Worm (Caenorhabditis elegans) whole organism, early embryonic: Measurements from ENCODE around the gene mcat-1.
A peak's percentile ranks its signal among the peaks of the same experiment; 100 is the strongest.

Source experiments
- B0310.2 ChIP-seq: sonication (generic microtip); optimal IDR thresholded peaks from 2 replicates; lab custom pipeline; 2016; ENCODE audit warnings: mild to moderate bottlenecking, missing genetic modification characterization, missing compliant biosample characterization
- F13C5.2 ChIP-seq: sonication (generic microtip); optimal IDR thresholded peaks from 2 replicates; lab custom pipeline; 2017; ENCODE audit warnings: mild to moderate bottlenecking, missing genetic modification characterization, inconsistent platforms, missing compliant biosample characterization
- aly-1 ChIP-seq: sonication (generic microtip); optimal IDR thresholded peaks from 2 replicates; lab custom pipeline; 2016; ENCODE audit warnings: missing genetic modification characterization, missing compliant biosample characterization
- ama-1 ChIP-seq: fragments of 150-350 bp; optimal IDR thresholded peaks from 2 replicates; lab custom pipeline; 2014
- ceh-13 ChIP-seq: fragments of 200-800 bp; sonication (Bioruptor generic); optimal IDR thresholded peaks from 2 replicates; lab custom pipeline; 2018; ENCODE audit warnings: mild to moderate bottlenecking, missing genetic modification characterization, missing compliant biosample characterization
- ceh-36 ChIP-seq: sonication (generic microtip); optimal IDR thresholded peaks from 2 replicates; lab custom pipeline; 2016; ENCODE audit warnings: missing genetic modification characterization, inconsistent platforms, missing compliant biosample characterization
- ets-7 ChIP-seq: sonication (generic microtip); optimal IDR thresholded peaks from 2 replicates; lab custom pipeline; 2016; ENCODE audit warnings: missing genotype, missing genetic modification characterization, missing compliant biosample characterization
- flt-1 ChIP-seq: fragments of 200-800 bp; sonication (Bioruptor generic); IDR thresholded peaks from 2 replicates; pipeline ENCODE4 v1.3.6; 2022; ENCODE audit warnings: missing genetic modification characterization, missing compliant biosample characterization
- hmbx-1 ChIP-seq: sonication (generic microtip); optimal IDR thresholded peaks from 2 replicates; lab custom pipeline; 2016; ENCODE audit warnings: mild to moderate bottlenecking, missing genetic modification characterization, missing compliant biosample characterization
- hmg-4 ChIP-seq: fragments of 200-800 bp; sonication (Bioruptor generic); optimal IDR thresholded peaks from 2 replicates; lab custom pipeline; 2018; ENCODE audit warnings: mild to moderate bottlenecking, missing genetic modification characterization, missing compliant biosample characterization
- hnd-1 ChIP-seq: sonication (generic microtip); optimal IDR thresholded peaks from 2 replicates; lab custom pipeline; 2016; ENCODE audit warnings: missing genetic modification characterization, missing compliant biosample characterization
- pes-1 ChIP-seq: fragments of 200-800 bp; sonication (Bioruptor generic); IDR thresholded peaks from 2 replicates; pipeline ENCODE4 v1.3.6; 2022; ENCODE audit warnings: missing genetic modification reagents, missing genetic modification characterization, missing compliant biosample characterization
- scrt-1 ChIP-seq: fragments of 200-800 bp; sonication (Bioruptor generic); IDR thresholded peaks from 2 replicates; pipeline ENCODE4 v1.3.6; 2022; ENCODE audit warnings: missing genetic modification characterization, missing compliant biosample characterization
- sea-1 ChIP-seq: fragments of 200-800 bp; sonication (Bioruptor generic); conservative IDR thresholded peaks from 2 replicates; pipeline ENCODE4 v1.3.6; 2022; ENCODE audit warnings: missing genetic modification characterization, missing compliant biosample characterization
- tbx-11 ChIP-seq: fragments of 200-800 bp; sonication (Bioruptor generic); IDR thresholded peaks from 2 replicates; pipeline ENCODE4 v1.3.6; 2022; ENCODE audit warnings: missing genetic modification characterization, missing compliant biosample characterization
- tbx-37 ChIP-seq: fragments of 200-800 bp; sonication (Bioruptor generic); conservative IDR thresholded peaks from 2 replicates; pipeline ENCODE4 v1.3.6; 2022; ENCODE audit warnings: missing genetic modification reagents, missing genetic modification characterization, missing compliant biosample characterization
- tra-4 ChIP-seq: sonication (generic microtip); optimal IDR thresholded peaks from 2 replicates; lab custom pipeline; 2017; ENCODE audit warnings: missing genetic modification characterization, missing compliant biosample characterization

Gene mcat-1

ce11 chrII:69354-69753 is 22.0 kb downstream of the mcat-1 start, which contains the start of gene egl-26:
TSS of gene egl-26 (plus strand) at chrII:69654.
- TF ChIP-seq tbx-37 (GFP tag; lab: Robert Waterston, UW) (no peak), F13C5.2 (tag; lab: Kevin White, UChicago) (no peak), hnd-1 (tag; lab: Kevin White, UChicago) (no peak), ama-1 (lab: Kevin White, UChicago) (no peak), ceh-13 (GFP tag; lab: Kevin White, UChicago) (no peak), B0310.2 (no peak), aly-1 (no peak), scrt-1 (GFP tag; lab: Robert Waterston, UW) (no peak), hmbx-1 (no peak), hmg-4 (GFP tag; lab: Kevin White, UChicago) (no peak), sea-1 (GFP tag; lab: Robert Waterston, UW) (no peak), tra-4 (no peak), ceh-36 (tag; lab: Kevin White, UChicago) (no peak), flt-1 (GFP tag; lab: Robert Waterston, UW) (no peak), ets-7 (tag; lab: Kevin White, UChicago) (no peak)

ce11 chrII:68757-69156 is 22.6 kb downstream of the mcat-1 start:
- TF ChIP-seq scrt-1 (GFP tag; lab: Robert Waterston, UW) (no peak), ama-1 (lab: Kevin White, UChicago) (no peak), aly-1 (no peak), sea-1 (GFP tag; lab: Robert Waterston, UW) (no peak), F13C5.2 (tag; lab: Kevin White, UChicago) (no peak), hmg-4 (GFP tag; lab: Kevin White, UChicago) (no peak), tbx-11 (GFP tag; lab: Robert Waterston, UW) (no peak), flt-1 (GFP tag; lab: Robert Waterston, UW) (no peak)

DNA sequence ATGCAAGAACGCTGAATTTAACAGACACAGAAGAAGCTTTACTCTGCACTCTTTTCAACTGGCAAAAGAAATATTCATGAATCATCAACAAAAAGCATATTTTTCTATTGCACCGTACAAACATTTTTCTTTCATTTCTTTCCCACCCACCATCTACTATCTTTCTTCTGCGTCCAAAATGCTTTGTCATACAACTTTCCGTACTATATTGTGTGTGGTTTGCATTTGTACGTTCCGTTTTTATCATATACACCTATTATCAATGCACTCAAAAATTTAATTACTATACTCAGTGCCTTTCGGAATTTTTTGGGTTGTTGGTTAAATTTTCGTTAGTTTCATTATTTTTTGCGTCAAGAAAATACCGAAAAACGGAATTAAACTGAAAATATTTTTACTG is 23.7 kb downstream of the mcat-1 start:
- TF ChIP-seq tra-4 (no peak), tbx-37 (GFP tag; lab: Robert Waterston, UW) (no peak), aly-1 (no peak), hmbx-1 (no peak), tbx-11 (GFP tag; lab: Robert Waterston, UW) (no peak), hnd-1 (tag; lab: Kevin White, UChicago) (no peak), ets-7 (tag; lab: Kevin White, UChicago) (no peak), ceh-36 (tag; lab: Kevin White, UChicago) (no peak), B0310.2 (no peak), ceh-13 (GFP tag; lab: Kevin White, UChicago) (no peak), scrt-1 (GFP tag; lab: Robert Waterston, UW) (no peak), sea-1 (GFP tag; lab: Robert Waterston, UW) (no peak), ama-1 (lab: Kevin White, UChicago) (no peak), flt-1 (GFP tag; lab: Robert Waterston, UW) (no peak), F13C5.2 (tag; lab: Kevin White, UChicago) (no peak), pes-1 (GFP tag; lab: Robert Waterston, UW) (no peak), hmg-4 (GFP tag; lab: Kevin White, UChicago) (no peak)

- TF ChIP-seq B0310.2 (peak; percentile 12), sea-1 (GFP tag; lab: Robert Waterston, UW) (no peak), tbx-11 (GFP tag; lab: Robert Waterston, UW) (no peak), F13C5.2 (tag; lab: Kevin White, UChicago) (peak; percentile 53), hnd-1 (tag; lab: Kevin White, UChicago) (no peak), pes-1 (GFP tag; lab: Robert Waterston, UW) (0 out of 2 replicates have a peak, but pooled peaks have one; percentile 6), hmg-4 (GFP tag; lab: Kevin White, UChicago) (peak; percentile 68), ceh-36 (tag; lab: Kevin White, UChicago) (no peak), hmbx-1 (no peak), tra-4 (no peak), ama-1 (lab: Kevin White, UChicago) (no peak), tbx-37 (GFP tag; lab: Robert Waterston, UW) (no peak), aly-1 (peak; percentile 39), ets-7 (tag; lab: Kevin White, UChicago) (peak; percentile 34)
These were observed 25.0 kb downstream of the mcat-1 start for ce11 chrII:66322-66721.

DNA sequence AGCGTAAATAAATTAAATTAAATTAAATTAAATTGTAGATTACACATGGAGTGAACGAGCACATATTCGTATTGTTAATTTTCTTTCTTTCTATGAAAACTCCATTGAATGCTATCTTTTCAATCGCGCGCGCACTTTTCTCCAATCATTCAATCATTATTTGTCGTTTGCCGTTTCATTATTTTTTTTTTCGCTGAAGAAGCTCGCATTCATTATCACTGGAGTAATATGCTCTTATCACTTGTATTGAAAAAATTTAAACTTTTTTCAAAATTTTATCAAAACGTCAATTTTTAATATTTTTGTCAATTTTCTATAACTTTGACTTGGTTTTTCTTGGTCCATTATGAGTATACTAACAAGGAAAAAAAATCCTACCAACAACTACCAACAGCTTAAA is 25.8 kb downstream of the mcat-1 start:
- TF ChIP-seq tbx-11 (GFP tag; lab: Robert Waterston, UW) (no peak), F13C5.2 (tag; lab: Kevin White, UChicago) (no peak), ceh-13 (GFP tag; lab: Kevin White, UChicago) (no peak), tbx-37 (GFP tag; lab: Robert Waterston, UW) (no peak), aly-1 (no peak)

- TF ChIP-seq ets-7 (tag; lab: Kevin White, UChicago), result no peak
These were observed 30.3 kb downstream of the mcat-1 start, which contains the start of gene C23H3.2 for ce11 chrII:61013-61412. TSS of gene C23H3.2 (plus strand) at chrII:61313.

ce11 chrII:60049-60448 is 31.3 kb downstream of the mcat-1 start:
- TF ChIP-seq hnd-1 (tag; lab: Kevin White, UChicago), result no peak
- no peak for TF ChIP-seq aly-1
- TF ChIP-seq hmbx-1, result no peak
- TF ChIP-seq F13C5.2 (tag; lab: Kevin White, UChicago), result no peak
- TF ChIP-seq B0310.2, result no peak
- no peak for TF ChIP-seq ama-1 (lab: Kevin White, UChicago)
- no peak for TF ChIP-seq tbx-11 (GFP tag; lab: Robert Waterston, UW)
- no peak for TF ChIP-seq ets-7 (tag; lab: Kevin White, UChicago)
- no peak for TF ChIP-seq ceh-13 (GFP tag; lab: Kevin White, UChicago)
- no peak for TF ChIP-seq flt-1 (GFP tag; lab: Robert Waterston, UW)
- TF ChIP-seq pes-1 (GFP tag; lab: Robert Waterston, UW), result no peak
- TF ChIP-seq tbx-37 (GFP tag; lab: Robert Waterston, UW), result no peak
- no peak for TF ChIP-seq ceh-36 (tag; lab: Kevin White, UChicago)
- TF ChIP-seq scrt-1 (GFP tag; lab: Robert Waterston, UW), result no peak
- no peak for TF ChIP-seq tra-4
- TF ChIP-seq hmg-4 (GFP tag; lab: Kevin White, UChicago), result no peak
- no peak for TF ChIP-seq sea-1 (GFP tag; lab: Robert Waterston, UW)
